Worm (Caenorhabditis elegans) whole organism, L4 larva: ENCODE data around the gene fbxb-9.

Experiments
- dve-1 ChIP-seq: sonication (generic microtip); optimal IDR thresholded peaks from 2 replicates; lab custom pipeline; 2017; ENCODE audit warnings: antibody characterized with exemption, mild to moderate bottlenecking, missing genetic modification characterization, missing compliant biosample characterization; ENCODE audit not compliant: insufficient read depth
- mxl-3 ChIP-seq: fragments of 200-800 bp; sonication (Bioruptor generic); optimal IDR thresholded peaks from 2 replicates; lab custom pipeline; 2018; ENCODE audit warnings: mild to moderate bottlenecking, missing genetic modification characterization, missing compliant biosample characterization

DNA sequence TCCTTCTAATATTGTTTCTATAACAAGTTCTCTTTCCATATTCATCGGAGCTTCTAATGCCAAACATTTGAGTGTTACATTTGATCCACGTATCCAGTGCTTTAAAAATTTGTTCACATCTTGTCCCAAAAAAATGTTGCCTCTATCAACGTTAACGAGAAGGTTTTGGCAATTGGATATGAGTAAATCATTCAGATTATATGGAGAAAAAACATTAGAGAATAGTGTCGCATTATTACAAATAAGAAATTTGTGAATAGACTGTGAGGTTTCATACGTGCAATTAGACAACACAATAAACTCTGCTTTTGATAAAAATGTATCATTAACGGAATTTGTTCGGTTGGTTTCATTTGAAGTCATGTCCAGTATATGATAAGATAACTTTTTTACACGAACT is 2.5 kb downstream of the fbxb-9 start, which contains the start of gene mboa-4:
- TF ChIP-seq dve-1 (tag; lab: Kevin White, UChicago) = no peak
- TF ChIP-seq mxl-3 = no peak
